Worm (Caenorhabditis elegans) whole organism, young adult: ENCODE measurements around the gene nas-25.

Experiments used
- F49E8.2 ChIP-seq: sonication (generic microtip); optimal IDR thresholded peaks from 3 replicates; lab custom pipeline; 2017; ENCODE audit warnings: missing genetic modification characterization, mild to moderate bottlenecking, missing compliant biosample characterization, antibody characterized with exemption, moderate library complexity; ENCODE audit not compliant: insufficient read depth
- Y53F4B.3 ChIP-seq: fragments of 200-800 bp; sonication (Bioruptor generic); IDR thresholded peaks from 2 replicates; pipeline ENCODE4 v1.3.6; 2022; ENCODE audit warnings: missing genetic modification reagents, missing genetic modification characterization, missing compliant biosample characterization
- Y53G8AR.9 ChIP-seq: fragments of 200-800 bp; sonication (Bioruptor generic); conservative IDR thresholded peaks from 2 replicates; pipeline ENCODE4 v1.3.6; 2022; ENCODE audit warnings: missing genetic modification reagents, missing genetic modification characterization, missing compliant biosample characterization
- attf-3 ChIP-seq: fragments of 200-800 bp; sonication (Bioruptor generic); conservative IDR thresholded peaks from 2 replicates; pipeline ENCODE4 v1.3.6; 2022; ENCODE audit warnings: missing genetic modification reagents, missing genetic modification characterization, missing compliant biosample characterization
- bed-1 ChIP-seq: fragments of 200-800 bp; sonication (Bioruptor generic); IDR thresholded peaks from 2 replicates; pipeline ENCODE4 v1.3.6; 2022; ENCODE audit warnings: missing genetic modification reagents, missing genetic modification characterization, missing compliant biosample characterization
- die-1 ChIP-seq: sonication (generic microtip); optimal IDR thresholded peaks from 2 replicates; lab custom pipeline; 2016; ENCODE audit warnings: missing genotype, mild to moderate bottlenecking, missing genetic modification characterization, missing compliant biosample characterization
- ets-4 ChIP-seq: fragments of 200-800 bp; sonication (Bioruptor generic); optimal IDR thresholded peaks from 2 replicates; lab custom pipeline; 2018; ENCODE audit warnings: mild to moderate bottlenecking, missing genetic modification characterization, missing compliant biosample characterization
- lag-1 ChIP-seq: fragments of 200-800 bp; sonication (Bioruptor generic); IDR thresholded peaks from 2 replicates; pipeline ENCODE4 v1.3.6; 2022; ENCODE audit warnings: missing genetic modification reagents, missing genetic modification characterization, missing compliant biosample characterization
- mes-4 ChIP-seq: sonication (generic microtip); optimal IDR thresholded peaks from 2 replicates; lab custom pipeline; 2016; ENCODE audit warnings: missing genotype, missing genetic modification characterization, missing compliant biosample characterization
- nfya-1 ChIP-seq: sonication (generic microtip); optimal IDR thresholded peaks from 2 replicates; lab custom pipeline; 2017; ENCODE audit warnings: antibody characterized with exemption, missing compliant biosample characterization, missing genetic modification characterization, borderline replicate concordance; ENCODE audit not compliant: insufficient read depth
- nfyb-1 ChIP-seq: fragments of 200-800 bp; sonication (Bioruptor generic); IDR thresholded peaks from 2 replicates; pipeline ENCODE4 v1.3.6; 2022; ENCODE audit warnings: missing genetic modification reagents, missing genetic modification characterization, missing compliant biosample characterization
- pha-4 ChIP-seq: fragments of 150-350 bp; sonication (generic microtip); optimal IDR thresholded peaks from 2 replicates; lab custom pipeline; 2014; ENCODE audit warnings: missing biosample characterization, missing genetic modification reagents, missing genetic modification characterization
- snpc-4 ChIP-seq, 5 experiments: fragments of 150-350 bp in 1 of 5; sonication (generic microtip) in 4 of 5; optimal IDR thresholded peaks; 2 replicates each; lab custom pipeline; 2014 to 2018; ENCODE audit warnings: missing genetic modification characterization in 5 of 5, missing biosample characterization in 3 of 5, antibody characterized with exemption in 2 of 5, mild to moderate bottlenecking in 2 of 5, missing compliant biosample characterization in 2 of 5, missing genotype in 2 of 5, moderate library complexity in 2 of 5, missing genetic modification reagents in 1 of 5

DNA sequence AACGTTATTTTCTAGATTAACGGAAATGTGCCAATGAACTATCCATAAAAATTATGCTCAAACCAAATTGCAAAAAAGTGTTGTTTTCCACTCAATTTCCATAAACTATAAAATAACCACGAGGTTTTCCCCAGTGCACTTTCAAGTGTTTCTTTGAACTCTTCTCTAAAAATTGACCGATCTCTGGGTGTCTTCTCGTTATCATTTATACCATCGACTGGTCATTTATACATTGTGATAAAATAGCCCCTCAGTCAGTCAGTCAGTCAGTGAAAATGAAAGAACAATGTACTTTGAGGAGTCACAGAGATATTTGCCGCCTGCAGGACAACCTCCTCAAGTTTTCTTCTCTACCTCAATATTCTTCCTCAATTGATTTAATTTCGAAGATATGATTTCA lies 20.1 kb downstream of the nas-25 start:
- TF ChIP-seq nfya-1 (tag; lab: Kevin White, UChicago) (no peak), bed-1 (no peak), pha-4 (tag; lab: Kevin White, UChicago) (no peak), snpc-4 (GFP tag; optimal IDR thresholded peaks at IDR 0.05; lab: Kevin White, UChicago) (no peak), snpc-4 (tag; optimal IDR thresholded peaks at IDR 0.05; lab: Kevin White, UChicago) (no peak), Y53G8AR.9 (no peak), lag-1 (GFP tag; lab: Robert Waterston, UW) (no peak), ets-4 (GFP tag; lab: Kevin White, UChicago) (no peak), F49E8.2 (tag; lab: Kevin White, UChicago) (no peak), die-1 (tag; lab: Kevin White, UChicago) (no peak), mes-4 (tag; lab: Kevin White, UChicago) (no peak), Y53F4B.3 (GFP tag; lab: Robert Waterston, UW) (no peak), nfyb-1 (no peak), attf-3 (no peak)
